Fruit fly (Drosophila melanogaster): Measurements from ENCODE around the gene AkhR.

AkhR gene

dm6 chr2L:6673211-6674012 is 42.6 kb downstream of the AkhR start, which contains the start of gene Spn27A (continued):
- TF ChIP-seq CG32772 (GFP tag; IDR thresholded peaks at IDR 0.05) (peak; percentile 39; the same call in 1 of the 2 replicates), CG12104 (GFP tag; optimal IDR thresholded peaks at IDR 0.05) (peak; percentile 56), btn (GFP tag; optimal IDR thresholded peaks at IDR 0.05) (peak; percentile 1), CG17802 (tag; optimal IDR thresholded peaks at IDR 0.05) (no peak), Lpt (GFP tag; optimal IDR thresholded peaks at IDR 0.05) (no peak), lbe (GFP tag; optimal IDR thresholded peaks at IDR 0.05) (peak; percentile 31), Ada2b (GFP tag; IDR thresholded peaks at IDR 0.05) (peak; percentile 46), lmd (GFP tag; IDR thresholded peaks at IDR 0.05) (peak; percentile 29; the same call in 1 of the 2 replicates), HLH3B (GFP tag; IDR thresholded peaks at IDR 0.05) (peak; percentile 54), pita (GFP tag; optimal IDR thresholded peaks at IDR 0.05) (no peak), cad (GFP tag; optimal IDR thresholded peaks at IDR 0.05) (no peak), CG6683 (GFP tag; optimal IDR thresholded peaks at IDR 0.05) (no peak), Hr3 (GFP tag; optimal IDR thresholded peaks at IDR 0.05) (peak; percentile 38), CG17186 (GFP tag; optimal IDR thresholded peaks at IDR 0.05) (peak; percentile 3), gro (GFP tag; optimal IDR thresholded peaks at IDR 0.05) (peak; percentile 58), CG12219 (GFP tag; optimal IDR thresholded peaks at IDR 0.05) (no peak), Doc2 (GFP tag; IDR thresholded peaks at IDR 0.05) (no peak)

- TF ChIP-seq CG18764 (GFP tag; optimal IDR thresholded peaks at IDR 0.05) (no peak), pan (optimal IDR thresholded peaks at IDR 0.05) (no peak), pan (GFP tag; optimal IDR thresholded peaks at IDR 0.05 in 1 of 2, IDR thresholded peaks at IDR 0.05 in 1 of 2) (no peak), sd (tag; optimal IDR thresholded peaks at IDR 0.05) (peak; percentile 73), Deaf1 (tag; optimal IDR thresholded peaks at IDR 0.05) (peak; percentile 46), sens (GFP tag) (peak; percentile 48), CG12769 (tag; optimal IDR thresholded peaks at IDR 0.05) (peak; percentile 35), sug (tag; optimal IDR thresholded peaks at IDR 0.05) (peak; percentile 55), CG6175 (GFP tag; IDR thresholded peaks at IDR 0.05) (0 out of 3 replicates have a peak, but pooled peaks have one; percentile 25)
Observed at dm6 chr2L:6671409-6671808, 44.6 kb downstream of the AkhR start.

- no peak for TF ChIP-seq gem (tag; optimal IDR thresholded peaks at IDR 0.05)
- no peak for TF ChIP-seq seq (GFP tag; IDR thresholded peaks at IDR 0.05)
- TF ChIP-seq fd64A (GFP tag; optimal IDR thresholded peaks at IDR 0.05) = no peak
- no peak for TF ChIP-seq zen (tag; optimal IDR thresholded peaks at IDR 0.05)
- TF ChIP-seq dmrt11E (tag; optimal IDR thresholded peaks at IDR 0.05) = peak; percentile 39
- no peak for TF ChIP-seq Six4 (GFP tag; optimal IDR thresholded peaks at IDR 0.05)
- TF ChIP-seq gt (GFP tag; IDR thresholded peaks at IDR 0.05) = no peak
- TF ChIP-seq lov (optimal IDR thresholded peaks at IDR 0.05) = no peak
- TF ChIP-seq lov (GFP tag; IDR thresholded peaks at IDR 0.05) = no peak
- no peak for TF ChIP-seq scrt (GFP tag; optimal IDR thresholded peaks at IDR 0.05)
- TF ChIP-seq CG6175 (GFP tag; IDR thresholded peaks at IDR 0.05) = no peak
- no peak for TF ChIP-seq CG14667 (GFP tag; IDR thresholded peaks at IDR 0.05)
- TF ChIP-seq CG1792 (GFP tag; optimal IDR thresholded peaks at IDR 0.05) = no peak
- no peak for TF ChIP-seq ttk (GFP tag; IDR thresholded peaks at IDR 0.05)
- TF ChIP-seq CG16863 (GFP tag; optimal IDR thresholded peaks at IDR 0.05) = no peak
- no peak for TF ChIP-seq Abd-B (GFP tag; optimal IDR thresholded peaks at IDR 0.05)
- no peak for TF ChIP-seq wor (GFP tag; IDR thresholded peaks at IDR 0.05)
- no peak for TF ChIP-seq cad (GFP tag; optimal IDR thresholded peaks at IDR 0.05)
- TF ChIP-seq CG7839 (tag; optimal IDR thresholded peaks at IDR 0.05) = no peak
- TF ChIP-seq Spps (tag; optimal IDR thresholded peaks at IDR 0.05) = no peak
- TF ChIP-seq lola (GFP tag; optimal IDR thresholded peaks at IDR 0.05) = peak in 1 of 3 experiments; percentile 31
- TF ChIP-seq CG3407 (GFP tag; optimal IDR thresholded peaks at IDR 0.05) = no peak
- peak; percentile 26 for TF ChIP-seq tap (tag; optimal IDR thresholded peaks at IDR 0.05)
- TF ChIP-seq CG4617 (GFP tag; optimal IDR thresholded peaks at IDR 0.05; ENCODE audit: borderline replicate concordance) = no peak
Observed at dm6 chr2L:6667719-6668325, 48.2 kb downstream of the AkhR start, which contains the start of gene Galt. Gene Galt (minus strand): TSS chr2L:6668033.

All from whole organism, embryonic.